Worm (Caenorhabditis elegans): ENCODE measurements around the gene F13B9.2.

Gene F13B9.2

DNA sequence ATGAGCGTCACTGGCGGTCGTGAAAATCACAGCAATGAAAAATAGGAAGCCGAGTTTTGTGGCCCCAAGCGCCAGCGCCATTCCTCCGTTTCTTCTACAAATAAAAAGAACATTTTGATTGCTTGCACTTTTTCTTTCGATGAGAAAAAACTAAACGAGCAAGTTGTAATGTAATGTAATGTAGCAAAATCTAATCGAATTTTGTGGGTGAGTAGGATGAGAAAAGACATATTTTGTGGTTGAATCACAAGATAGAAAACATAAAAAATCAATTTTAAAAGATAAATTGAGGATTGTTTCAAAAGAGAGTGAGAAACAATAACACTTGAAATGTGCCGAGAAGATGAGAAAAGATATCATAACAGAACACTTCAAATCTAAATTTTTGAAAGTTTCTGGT is 22.1 kb downstream of the F13B9.2 start, which contains the start of gene R09F10.5:
TSS of gene R09F10.5 (minus strand) at position 101 of the 400 bp plus-strand sequence.
- TF ChIP-seq saeg-2 (GFP tag; IDR thresholded peaks at IDR 0.05) (no peak), hif-1 (tag; optimal IDR thresholded peaks at IDR 0.05) (no peak), mxl-2 (GFP tag; conservative IDR thresholded peaks at IDR 0.05) (no peak), ctbp-1 (GFP tag; IDR thresholded peaks at IDR 0.05) (no peak), ZK546.5 (tag; optimal IDR thresholded peaks at IDR 0.05) (no peak), madf-9 (GFP tag; conservative IDR thresholded peaks at IDR 0.05) (no peak), F49E8.2 (tag; optimal IDR thresholded peaks at IDR 0.05; ENCODE audit: borderline replicate concordance) (no peak), lin-13 (GFP tag; optimal IDR thresholded peaks at IDR 0.05) (no peak), daf-16 (GFP tag; optimal IDR thresholded peaks at IDR 0.05) (no peak), daf-16 (tag; optimal IDR thresholded peaks at IDR 0.05) (no peak), Y75B8A.6 (GFP tag; IDR thresholded peaks at IDR 0.05) (no peak), zfp-2 (tag; optimal IDR thresholded peaks at IDR 0.05) (no peak), rbr-2 (tag; optimal IDR thresholded peaks at IDR 0.05) (no peak), nhr-42 (GFP tag; IDR thresholded peaks at IDR 0.05) (no peak), F10B5.3 (tag; optimal IDR thresholded peaks at IDR 0.05) (no peak), jun-1 (tag; optimal IDR thresholded peaks at IDR 0.05) (no peak), nhr-10 (tag; optimal IDR thresholded peaks at IDR 0.05) (no peak), nhr-25 (tag; optimal IDR thresholded peaks at IDR 0.05; ENCODE audit: borderline replicate concordance, insufficient read depth) (no peak), unc-39 (tag; optimal IDR thresholded peaks at IDR 0.05) (no peak), ces-1 (GFP tag; optimal IDR thresholded peaks at IDR 0.05) (no peak)

DNA sequence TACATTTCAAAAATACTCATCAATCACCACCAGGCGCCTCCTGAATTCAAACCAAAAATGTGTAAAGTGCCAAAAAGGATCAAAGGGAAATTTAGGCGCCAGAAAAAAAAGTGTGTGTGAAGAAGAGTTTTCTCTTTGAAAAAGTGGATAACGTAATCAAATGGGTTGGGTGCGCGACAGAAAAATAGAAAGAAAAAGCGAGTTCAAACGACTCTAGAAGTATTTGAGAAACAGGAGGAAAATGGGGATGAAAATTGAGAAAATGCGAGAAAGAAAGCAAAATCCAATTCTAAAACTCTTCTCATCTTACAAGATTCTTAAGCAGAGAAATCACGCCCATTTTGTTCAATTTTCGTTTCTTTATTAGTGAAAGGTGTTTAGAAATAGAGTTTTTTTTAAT is 23.0 kb downstream of the F13B9.2 start:
- TF ChIP-seq aha-1 (tag) (peak; percentile 79), duxl-1 (tag; optimal IDR thresholded peaks at IDR 0.05; ENCODE audit: poor library complexity) (no peak)

DNA sequence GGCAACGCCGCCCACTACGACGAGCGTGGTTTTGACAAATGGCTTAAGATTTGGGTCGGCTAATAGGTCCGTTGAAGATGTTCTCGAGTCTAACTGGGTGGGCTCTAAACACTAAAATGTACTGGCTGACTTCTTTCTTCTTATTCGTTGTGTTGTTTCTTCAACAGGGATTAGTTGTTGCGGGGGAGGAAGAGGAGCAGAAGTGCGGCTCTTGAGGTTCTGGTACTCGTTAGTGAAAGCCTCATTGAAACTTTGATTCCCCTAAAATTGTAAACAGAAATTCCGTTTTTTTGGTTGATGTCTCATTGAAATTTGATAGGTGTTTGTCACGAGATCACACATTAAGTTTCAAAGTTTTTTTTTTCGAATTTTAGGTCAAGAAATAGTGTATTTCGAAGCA is 25.3 kb downstream of the F13B9.2 start:
- TF ChIP-seq aha-1 (tag) (peak; percentile 78), duxl-1 (tag; optimal IDR thresholded peaks at IDR 0.05; ENCODE audit: poor library complexity) (no peak)

DNA sequence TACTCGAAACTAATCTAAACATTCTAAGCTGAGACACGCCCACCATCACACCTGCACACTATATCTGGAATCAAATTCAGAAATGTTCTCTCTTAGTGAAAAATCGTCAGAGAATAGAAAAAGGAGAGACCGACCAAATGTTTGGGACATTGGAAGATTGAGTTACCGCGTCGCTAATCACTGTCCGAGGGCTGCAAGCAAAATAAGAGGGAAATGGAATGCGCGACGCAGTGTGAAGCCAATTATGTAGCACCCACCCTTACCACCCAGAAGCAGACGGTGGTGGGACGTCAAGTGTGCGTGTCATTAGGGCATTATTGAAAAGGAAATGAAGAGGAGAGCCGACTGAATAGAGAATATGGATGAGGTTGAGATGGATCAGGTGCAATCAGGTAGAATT is 26.1 kb downstream of the F13B9.2 start:
- TF ChIP-seq aha-1 (tag), result peak; percentile 26
- TF ChIP-seq egl-27 (tag; optimal IDR thresholded peaks at IDR 0.05), result no peak
- TF ChIP-seq gei-8 (GFP tag; optimal IDR thresholded peaks at IDR 0.05), result no peak

DNA sequence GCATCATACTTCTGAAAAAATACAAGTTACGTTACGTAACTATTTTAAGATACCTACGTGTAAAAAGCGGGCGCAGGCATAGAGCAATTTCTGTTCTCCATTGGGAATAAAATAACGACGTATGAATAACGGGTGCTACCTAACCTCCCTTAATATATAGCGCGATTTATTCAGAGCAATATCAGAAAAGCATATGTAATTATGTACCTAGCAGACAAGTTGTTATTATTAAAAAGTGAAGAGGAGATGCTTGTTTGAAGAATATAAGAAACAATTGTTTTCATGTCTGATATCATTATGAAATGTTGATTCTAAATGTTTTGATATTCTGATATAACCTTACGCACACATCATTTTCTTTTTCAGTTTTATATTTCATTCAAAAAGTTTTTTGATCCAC is 33.5 kb downstream of the F13B9.2 start, which contains the start of gene srh-11:
TSS of gene srh-11 (minus strand) at position 101 of the 400 bp plus-strand sequence.
- no peak for TF ChIP-seq zfp-3 (GFP tag; conservative IDR thresholded peaks at IDR 0.05)
- no peak for TF ChIP-seq nhr-41 (GFP tag; IDR thresholded peaks at IDR 0.05)
- TF ChIP-seq php-3 (GFP tag; IDR thresholded peaks at IDR 0.05), result no peak
- TF ChIP-seq lin-39 (tag; optimal IDR thresholded peaks at IDR 0.05), result no peak

DNA sequence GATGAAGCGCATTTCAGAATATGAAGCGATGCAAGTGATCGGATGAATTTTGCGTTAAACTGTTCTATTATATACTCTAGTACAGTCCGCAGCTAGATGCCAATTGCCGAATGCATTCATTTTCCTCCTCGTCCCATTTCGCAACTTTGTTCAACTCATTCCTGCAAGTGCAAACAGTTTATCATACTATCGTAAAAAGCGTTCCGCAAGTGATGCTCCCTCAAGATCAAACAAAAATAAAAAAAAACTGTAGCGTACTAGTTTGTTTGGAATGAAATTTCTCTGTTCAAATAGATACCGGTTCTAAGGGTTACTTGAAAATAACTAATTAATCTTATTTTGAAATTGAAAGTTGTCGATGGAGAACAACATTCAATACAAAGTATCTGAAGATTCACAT is 35.4 kb downstream of the F13B9.2 start, which contains the start of gene pqn-57:
TSS of gene pqn-57 (minus strand) at position 101 of the 400 bp plus-strand sequence.
- no peak for TF ChIP-seq unc-62 (GFP tag; optimal IDR thresholded peaks at IDR 0.05 in 1 of 2)
- no peak for TF ChIP-seq unc-62 (tag; optimal IDR thresholded peaks at IDR 0.05)
- no peak for TF ChIP-seq nhr-25 (tag; optimal IDR thresholded peaks at IDR 0.05; ENCODE audit: borderline replicate concordance, insufficient read depth)
- TF ChIP-seq unc-130 (GFP tag; optimal IDR thresholded peaks at IDR 0.05), result no peak
- TF ChIP-seq nhr-10 (tag; optimal IDR thresholded peaks at IDR 0.05), result no peak
- TF ChIP-seq zag-1 (tag; optimal IDR thresholded peaks at IDR 0.05), result no peak
- TF ChIP-seq dpl-1 (GFP tag; optimal IDR thresholded peaks at IDR 0.05), result no peak
- no peak for TF ChIP-seq hlh-30 (tag; optimal IDR thresholded peaks at IDR 0.05; ENCODE audit: insufficient read depth)
- TF ChIP-seq ctbp-1 (GFP tag; IDR thresholded peaks at IDR 0.05), result no peak
- TF ChIP-seq nhr-77 (tag; optimal IDR thresholded peaks at IDR 0.05), result no peak
- no peak for TF ChIP-seq lsy-2 (tag; optimal IDR thresholded peaks at IDR 0.05)
- TF ChIP-seq Y5F2A.4 (GFP tag; optimal IDR thresholded peaks at IDR 0.05), result no peak
- TF ChIP-seq pqm-1 (tag; optimal IDR thresholded peaks at IDR 0.05), result no peak
- no peak for TF ChIP-seq aha-1 (tag)
- TF ChIP-seq spr-1 (tag; optimal IDR thresholded peaks at IDR 0.05), result no peak
- no peak for TF ChIP-seq ceh-44 (GFP tag; IDR thresholded peaks at IDR 0.05)
- no peak for TF ChIP-seq T20F7.1 (GFP tag; optimal IDR thresholded peaks at IDR 0.05)
- no peak for TF ChIP-seq ZK546.5 (tag; optimal IDR thresholded peaks at IDR 0.05)
- no peak for TF ChIP-seq hif-1 (tag; optimal IDR thresholded peaks at IDR 0.05)
- TF ChIP-seq F37D6.2 (tag; optimal IDR thresholded peaks at IDR 0.05), result no peak
- no peak for TF ChIP-seq saeg-2 (GFP tag; IDR thresholded peaks at IDR 0.05)

Data from whole organism, L4 larva.